Worm (Caenorhabditis elegans) whole organism, L2 larva: ENCODE data around the gene T28H10.2.

ENCODE experiments used
- C34F6.9 ChIP-seq: fragments of 150-350 bp; optimal IDR thresholded peaks from 2 replicates; lab custom pipeline; 2014; ENCODE audit warnings: missing biosample characterization, missing genetic modification characterization
- F13H6.1 ChIP-seq: sonication (generic microtip); optimal IDR thresholded peaks from 2 replicates; lab custom pipeline; 2016; ENCODE audit warnings: missing genetic modification characterization, missing compliant biosample characterization
- alr-1 ChIP-seq: fragments of 150-350 bp; optimal IDR thresholded peaks from 2 replicates; lab custom pipeline; 2014; ENCODE audit warnings: missing biosample characterization, missing genetic modification characterization
- aly-2 ChIP-seq: fragments of 150-350 bp; optimal IDR thresholded peaks from 2 replicates; lab custom pipeline; 2014; ENCODE audit warnings: missing biosample characterization, missing genetic modification characterization
- ama-1 ChIP-seq: fragments of 150-350 bp; optimal IDR thresholded peaks from 2 replicates; lab custom pipeline; 2018; ENCODE audit warnings: inconsistent platforms
- blmp-1 ChIP-seq: sonication (generic microtip); optimal IDR thresholded peaks from 2 replicates; lab custom pipeline; 2017; ENCODE audit warnings: missing genetic modification characterization, mild to moderate bottlenecking, missing compliant biosample characterization, antibody characterized with exemption, moderate library complexity; ENCODE audit not compliant: insufficient read depth
- ceh-16 ChIP-seq: fragments of 150-350 bp; optimal IDR thresholded peaks from 2 replicates; lab custom pipeline; 2014; ENCODE audit warnings: missing biosample characterization, missing genetic modification characterization
- crh-2 ChIP-seq: sonication (generic microtip); optimal IDR thresholded peaks from 2 replicates; lab custom pipeline; 2017; ENCODE audit warnings: missing biosample characterization, missing genetic modification characterization
- dmd-4 ChIP-seq: sonication (generic microtip); optimal IDR thresholded peaks from 2 replicates; lab custom pipeline; 2017; ENCODE audit warnings: missing biosample characterization, missing genetic modification characterization
- egl-27 ChIP-seq: sonication (generic microtip); optimal IDR thresholded peaks from 3 replicates; lab custom pipeline; 2017; ENCODE audit warnings: missing biosample characterization, missing genetic modification reagents, missing genetic modification characterization
- elt-3 ChIP-seq: sonication (generic microtip); optimal IDR thresholded peaks from 2 replicates; lab custom pipeline; 2017; ENCODE audit warnings: missing biosample characterization, missing genetic modification characterization
- fos-1 ChIP-seq: fragments of 150-350 bp; optimal IDR thresholded peaks from 2 replicates; lab custom pipeline; 2014; ENCODE audit warnings: missing biosample characterization, missing genetic modification characterization
- lin-11 ChIP-seq: fragments of 150-350 bp; sonication (generic microtip); optimal IDR thresholded peaks from 2 replicates; lab custom pipeline; 2014; ENCODE audit warnings: missing biosample characterization, missing genetic modification characterization, inconsistent platforms, mixed read lengths
- lin-13 ChIP-seq: fragments of 150-350 bp; optimal IDR thresholded peaks from 2 replicates; lab custom pipeline; 2014; ENCODE audit warnings: missing biosample characterization, missing genetic modification reagents, missing genetic modification characterization
- lin-39 ChIP-seq: fragments of 150-350 bp; optimal IDR thresholded peaks from 2 replicates; lab custom pipeline; 2014; ENCODE audit warnings: missing biosample characterization, missing genetic modification reagents, missing genetic modification characterization
- lsy-2 ChIP-seq, 2 experiments: fragments of 150-350 bp in 1 of 2; sonication (generic microtip) in 1 of 2; optimal IDR thresholded peaks; 2 replicates each; lab custom pipeline; 2014 to 2017; ENCODE audit warnings: missing biosample characterization in 2 of 2, missing genetic modification characterization in 2 of 2
- mab-5 ChIP-seq: fragments of 150-350 bp; optimal IDR thresholded peaks from 2 replicates; lab custom pipeline; 2014; ENCODE audit warnings: missing biosample characterization, missing genetic modification characterization
- mdl-1 ChIP-seq, 2 experiments: fragments of 150-350 bp in 1 of 2; sonication (generic microtip) in 1 of 2; optimal IDR thresholded peaks; 2 replicates each; lab custom pipeline; 2017; ENCODE audit warnings: missing biosample characterization in 2 of 2, missing genetic modification characterization in 2 of 2
- nhr-10 ChIP-seq: sonication (generic microtip); optimal IDR thresholded peaks from 2 replicates; lab custom pipeline; 2017; ENCODE audit warnings: missing biosample characterization, missing genetic modification characterization
- nhr-11 ChIP-seq: fragments of 150-350 bp; optimal IDR thresholded peaks from 2 replicates; lab custom pipeline; 2014; ENCODE audit warnings: missing biosample characterization, missing genetic modification characterization
- nhr-12 ChIP-seq: fragments of 150-350 bp; optimal IDR thresholded peaks from 2 replicates; lab custom pipeline; 2014; ENCODE audit warnings: missing biosample characterization, missing genetic modification characterization
- nhr-21 ChIP-seq: fragments of 150-350 bp; optimal IDR thresholded peaks from 2 replicates; lab custom pipeline; 2014; ENCODE audit warnings: missing biosample characterization, missing genetic modification characterization
- nhr-23 ChIP-seq: fragments of 150-350 bp; optimal IDR thresholded peaks from 2 replicates; lab custom pipeline; 2014; ENCODE audit warnings: missing biosample characterization, missing genetic modification reagents, missing genetic modification characterization
- nhr-237 ChIP-seq: fragments of 150-350 bp; optimal IDR thresholded peaks from 2 replicates; lab custom pipeline; 2014; ENCODE audit warnings: missing biosample characterization, missing genetic modification characterization
- nhr-25 ChIP-seq: fragments of 150-350 bp; sonication (generic microtip); optimal IDR thresholded peaks from 3 replicates; lab custom pipeline; 2014; ENCODE audit warnings: missing biosample characterization, missing genetic modification characterization
- nhr-6 ChIP-seq: fragments of 150-350 bp; optimal IDR thresholded peaks from 2 replicates; lab custom pipeline; 2014; ENCODE audit warnings: missing biosample characterization, missing genetic modification characterization
- peb-1 ChIP-seq: fragments of 150-350 bp; optimal IDR thresholded peaks from 2 replicates; lab custom pipeline; 2014; ENCODE audit warnings: missing biosample characterization, missing genetic modification characterization
- sem-4 ChIP-seq: fragments of 150-350 bp; optimal IDR thresholded peaks from 2 replicates; lab custom pipeline; 2014; ENCODE audit warnings: missing biosample characterization, missing genetic modification reagents, missing genetic modification characterization
- skn-1 ChIP-seq: sonication (generic microtip); optimal IDR thresholded peaks from 2 replicates; lab custom pipeline; 2017; ENCODE audit warnings: missing biosample characterization, missing genetic modification characterization
- sma-3 ChIP-seq: sonication (generic microtip); optimal IDR thresholded peaks from 2 replicates; lab custom pipeline; 2016; ENCODE audit warnings: missing genetic modification reagents, missing genetic modification characterization, missing compliant biosample characterization
- sma-9 ChIP-seq, 2 experiments: fragments of 150-350 bp in 1 of 2; sonication (generic microtip) in 1 of 2; optimal IDR thresholded peaks; 2 replicates each; lab custom pipeline; 2014 to 2016; ENCODE audit warnings: missing genetic modification characterization in 2 of 2, mild to moderate bottlenecking in 1 of 2, missing biosample characterization in 1 of 2, missing compliant biosample characterization in 1 of 2, missing genetic modification reagents in 1 of 2, moderate library complexity in 1 of 2
- snpc-4 ChIP-seq: fragments of 150-350 bp; optimal IDR thresholded peaks from 2 replicates; lab custom pipeline; 2014; ENCODE audit warnings: missing biosample characterization, missing genetic modification characterization
- unc-39 ChIP-seq: fragments of 150-350 bp; optimal IDR thresholded peaks from 2 replicates; lab custom pipeline; 2014; ENCODE audit warnings: missing biosample characterization, missing genetic modification characterization
- unc-55 ChIP-seq: fragments of 150-350 bp; sonication (generic microtip); optimal IDR thresholded peaks from 3 replicates; lab custom pipeline; 2014; ENCODE audit warnings: missing biosample characterization, missing genetic modification reagents, missing genetic modification characterization
- unc-62 ChIP-seq: fragments of 150-350 bp; optimal IDR thresholded peaks from 2 replicates; lab custom pipeline; 2014; ENCODE audit warnings: missing biosample characterization, missing genetic modification reagents, missing genetic modification characterization
- zag-1 ChIP-seq: fragments of 150-350 bp; optimal IDR thresholded peaks from 2 replicates; lab custom pipeline; 2014; ENCODE audit warnings: missing biosample characterization, missing genetic modification characterization
- ztf-1 ChIP-seq: fragments of 200-800 bp; sonication (Bioruptor generic); conservative IDR thresholded peaks from 2 replicates; pipeline ENCODE4 v1.3.6; 2022; ENCODE audit warnings: missing genetic modification characterization, missing compliant biosample characterization
- ztf-4 ChIP-seq: fragments of 150-350 bp; optimal IDR thresholded peaks from 2 replicates; lab custom pipeline; 2014; ENCODE audit warnings: missing biosample characterization, missing genetic modification characterization

The T28H10.2 gene

DNA sequence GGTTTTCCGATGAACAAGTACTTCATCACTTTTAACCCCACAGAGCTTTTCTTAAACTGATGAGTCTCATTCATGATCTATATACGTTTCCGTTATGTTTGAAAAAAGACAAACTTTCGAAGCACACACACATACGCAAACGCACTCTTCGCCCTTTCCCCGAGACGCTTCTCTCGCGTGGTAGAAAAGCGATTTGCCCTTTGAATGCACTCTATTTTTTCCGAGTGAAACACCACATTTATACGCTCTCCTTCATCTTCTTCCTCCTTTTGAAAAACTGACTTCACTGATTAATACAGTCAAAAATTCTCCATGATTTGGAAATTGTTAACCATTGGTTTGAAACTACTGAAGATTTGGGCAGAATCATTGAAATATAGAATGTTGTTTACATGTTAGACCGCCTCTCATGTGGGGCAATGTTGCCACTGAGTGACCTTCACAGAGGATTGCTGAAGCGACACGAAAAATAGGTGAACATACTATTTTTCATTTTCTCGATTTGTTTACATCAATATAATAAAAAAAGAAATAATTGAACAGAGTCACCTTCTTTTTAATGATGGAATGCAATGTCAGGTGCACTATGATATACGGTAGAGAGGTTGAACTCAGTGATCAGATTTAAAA, 23.8 kb upstream of the T28H10.2 start (continued):
- peak; percentile 37 for TF ChIP-seq crh-2 (tag; lab: Kevin White, UChicago)

DNA sequence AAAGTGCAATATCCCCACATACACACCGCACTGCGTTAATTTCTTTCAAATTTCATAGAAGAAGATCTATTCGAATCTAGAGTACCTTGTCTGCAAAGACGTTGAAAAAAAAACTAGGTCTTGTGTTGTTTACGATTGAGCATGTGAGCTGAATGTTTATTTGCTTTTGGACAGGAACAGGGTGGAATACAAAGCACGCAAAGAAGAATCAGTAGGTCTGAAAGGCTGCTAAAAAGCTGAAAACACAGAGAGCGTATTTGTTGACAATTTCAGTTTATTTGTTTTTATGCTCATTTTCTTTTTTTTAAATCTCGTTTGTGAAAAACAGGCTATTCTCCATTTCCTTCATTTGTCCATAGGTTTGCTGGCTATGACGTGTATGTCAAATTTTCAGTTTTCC, 22.2 kb upstream of the T28H10.2 start:
- TF ChIP-seq elt-3 (tag; lab: Kevin White, UChicago): no peak
- no peak for TF ChIP-seq nhr-11
- TF ChIP-seq ztf-1: no peak
- no peak for TF ChIP-seq alr-1 (tag; lab: Kevin White, UChicago)
- TF ChIP-seq unc-55: no peak
- TF ChIP-seq C34F6.9 (tag; lab: Kevin White, UChicago): no peak
- no peak for TF ChIP-seq lin-11 (tag; lab: Kevin White, UChicago)
- no peak for TF ChIP-seq ztf-4 (tag; lab: Kevin White, UChicago)
- TF ChIP-seq peb-1: no peak
- TF ChIP-seq nhr-23 (tag; lab: Kevin White, UChicago): no peak
- TF ChIP-seq crh-2 (tag; lab: Kevin White, UChicago): no peak
- TF ChIP-seq ama-1 (lab: Kevin White, UChicago): no peak

DNA sequence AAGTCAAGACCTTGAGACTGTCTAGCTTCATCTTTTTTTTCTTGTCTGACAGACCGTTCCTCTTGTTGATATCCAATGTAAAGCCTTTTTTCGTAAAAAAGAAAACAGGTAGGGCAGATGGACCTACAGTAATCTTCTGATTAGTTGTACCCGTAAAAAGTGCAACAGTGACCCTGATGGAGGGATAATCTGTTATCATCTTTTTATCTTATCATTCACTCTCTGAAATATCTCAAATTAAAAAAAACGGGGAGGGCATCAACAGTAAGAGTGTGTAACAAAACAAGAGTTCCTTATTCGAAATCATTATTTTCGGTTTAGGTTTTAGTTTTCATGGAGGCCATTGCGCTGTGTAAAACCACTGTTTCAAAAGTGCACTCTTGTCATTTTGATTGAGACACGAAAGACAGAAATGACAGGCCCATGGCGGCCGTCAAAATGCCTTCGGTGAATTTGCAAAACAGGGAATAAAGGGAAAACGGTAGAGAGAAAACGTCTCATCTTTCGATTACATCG, 20.9 kb upstream of the T28H10.2 start:
- peak; percentile 13 for TF ChIP-seq crh-2 (tag; lab: Kevin White, UChicago)
- no peak for TF ChIP-seq unc-62 (GFP tag; lab: Kevin White, UChicago)
- TF ChIP-seq nhr-6 (tag; lab: Kevin White, UChicago): no peak
- no peak for TF ChIP-seq dmd-4 (tag; lab: Kevin White, UChicago)
- TF ChIP-seq C34F6.9 (tag; lab: Kevin White, UChicago): no peak
- TF ChIP-seq ama-1 (lab: Kevin White, UChicago): no peak
- TF ChIP-seq nhr-10: no peak
- TF ChIP-seq lsy-2 (tag; optimal IDR thresholded peaks at IDR 0.05; lab: Kevin White, UChicago): peak in 1 of 2 experiments; percentile 41
- no peak for TF ChIP-seq alr-1 (tag; lab: Kevin White, UChicago)
- no peak for TF ChIP-seq skn-1
- TF ChIP-seq zag-1 (tag; lab: Kevin White, UChicago): no peak
- peak; percentile 20 for TF ChIP-seq nhr-21 (tag; lab: Kevin White, UChicago)
- peak; percentile 63 for TF ChIP-seq nhr-25 (tag; lab: Kevin White, UChicago)
- TF ChIP-seq F13H6.1 (tag; lab: Kevin White, UChicago): no peak
- TF ChIP-seq unc-55: no peak
- no peak for TF ChIP-seq nhr-237 (tag; lab: Kevin White, UChicago)
- TF ChIP-seq sem-4 (tag; lab: Kevin White, UChicago): no peak
- peak; percentile 88 for TF ChIP-seq blmp-1
- no peak for TF ChIP-seq mdl-1 (tag; optimal IDR thresholded peaks at IDR 0.05; lab: Kevin White, UChicago)
- peak; percentile 12 for TF ChIP-seq egl-27 (tag; lab: Kevin White, UChicago)
- peak; percentile 23 for TF ChIP-seq ceh-16 (tag; lab: Kevin White, UChicago)
- TF ChIP-seq sma-9 (GFP tag; optimal IDR thresholded peaks at IDR 0.05; lab: Kevin White, UChicago): peak; percentile 44
- no peak for TF ChIP-seq sma-9 (tag; optimal IDR thresholded peaks at IDR 0.05; lab: Kevin White, UChicago)
- no peak for TF ChIP-seq elt-3 (tag; lab: Kevin White, UChicago)
- no peak for TF ChIP-seq lin-39 (tag; lab: Kevin White, UChicago)
- no peak for TF ChIP-seq nhr-23 (tag; lab: Kevin White, UChicago)
- no peak for TF ChIP-seq peb-1
- TF ChIP-seq aly-2 (tag; lab: Kevin White, UChicago): no peak
- no peak for TF ChIP-seq snpc-4 (tag; lab: Kevin White, UChicago)
- no peak for TF ChIP-seq lin-11 (tag; lab: Kevin White, UChicago)
- no peak for TF ChIP-seq nhr-12
- TF ChIP-seq mab-5 (tag; lab: Kevin White, UChicago): no peak
- peak; percentile 8 for TF ChIP-seq fos-1 (tag; lab: Kevin White, UChicago)
- TF ChIP-seq sma-3 (GFP tag; lab: Kevin White, UChicago): peak; percentile 63
- TF ChIP-seq lin-13 (GFP tag; lab: Kevin White, UChicago): no peak
- TF ChIP-seq unc-39 (tag; lab: Kevin White, UChicago): no peak
